Worm (Caenorhabditis elegans): ENCODE data around the gene mct-5.

- TF ChIP-seq lin-13 (tag; optimal IDR thresholded peaks at IDR 0.05), result no peak
- no peak for TF ChIP-seq elt-1 (tag; optimal IDR thresholded peaks at IDR 0.05; ENCODE audit: borderline replicate concordance, insufficient read depth)
- TF ChIP-seq nhr-76 (tag; optimal IDR thresholded peaks at IDR 0.05), result no peak
- no peak for TF ChIP-seq nhr-28 (tag; optimal IDR thresholded peaks at IDR 0.05)
- no peak for TF ChIP-seq drap-1 (GFP tag; optimal IDR thresholded peaks at IDR 0.05)
- no peak for TF ChIP-seq unc-39 (tag; optimal IDR thresholded peaks at IDR 0.05)
- no peak for TF ChIP-seq nhr-12 (tag; optimal IDR thresholded peaks at IDR 0.05)
- TF ChIP-seq nhr-237 (tag; optimal IDR thresholded peaks at IDR 0.05), result no peak
- no peak for TF ChIP-seq unc-62 (GFP tag; optimal IDR thresholded peaks at IDR 0.05)
These were observed 44.7 kb downstream of the mct-5 start, which contains the start of gene ZK1127.4 for ce11 chrII:7053649-7054048.
